Fruit fly (Drosophila melanogaster) whole organism, embryonic: ENCODE measurements around the gene CG10376.

Experiments
- BEAF-32 ChIP-seq: fragments of 200-800 bp; sonication (Bioruptor generic); optimal IDR thresholded peaks from 3 replicates; lab custom pipeline; 2017; ENCODE audit warnings: missing biosample characterization, missing genetic modification characterization, mild to moderate bottlenecking, moderate library complexity, missing genetic modification reagents
- CG14667 ChIP-seq: fragments of 200-800 bp; sonication (Bioruptor generic); IDR thresholded peaks from 2 replicates; pipeline ENCODE4 v1.3.6; 2022; ENCODE audit warnings: missing biosample characterization, missing genetic modification characterization
- CG16779 ChIP-seq: fragments of 200-800 bp; sonication (Bioruptor generic); IDR thresholded peaks from 2 replicates; pipeline ENCODE4 v1.3.6; 2022; ENCODE audit warnings: missing biosample characterization, missing genetic modification characterization
- CG1792 ChIP-seq: fragments of 200-800 bp; sonication (Bioruptor generic); optimal IDR thresholded peaks from 2 replicates; lab custom pipeline; 2016; ENCODE audit warnings: missing biosample characterization, missing genetic modification characterization
- Eip74EF ChIP-seq, 2 experiments: fragments of 200-800 bp in 1 of 2; fragments of >200 bp in 1 of 2; sonication (Bioruptor generic) in 1 of 2; optimal IDR thresholded peaks; 2 replicates each; lab custom pipeline; 2017 to 2019; ENCODE audit warnings: missing biosample characterization in 2 of 2, missing genetic modification characterization in 2 of 2, mild to moderate bottlenecking in 1 of 2, moderate library complexity in 1 of 2
- Meics ChIP-seq: fragments of 200-800 bp; sonication (Bioruptor generic); optimal IDR thresholded peaks from 2 replicates; lab custom pipeline; 2017; ENCODE audit warnings: missing biosample characterization, mild to moderate bottlenecking, missing genetic modification characterization
- Mes4 ChIP-seq: fragments of 200-800 bp; sonication (Bioruptor generic); optimal IDR thresholded peaks from 2 replicates; lab custom pipeline; 2016; ENCODE audit warnings: missing biosample characterization, missing genetic modification characterization
- Oli ChIP-seq: fragments of 200-800 bp; sonication (Bioruptor generic); optimal IDR thresholded peaks from 2 replicates; lab custom pipeline; 2018; ENCODE audit warnings: missing biosample characterization, mild to moderate bottlenecking, missing genetic modification characterization, moderate library complexity
- Sox100B ChIP-seq: fragments of 200-800 bp; sonication (Bioruptor generic); optimal IDR thresholded peaks from 3 replicates; lab custom pipeline; 2018; ENCODE audit warnings: missing biosample characterization, mild to moderate bottlenecking, missing genetic modification characterization
- abd-A ChIP-seq: fragments of 200-800 bp; sonication (Bioruptor generic); optimal IDR thresholded peaks from 3 replicates; lab custom pipeline; 2019; ENCODE audit warnings: missing biosample characterization, mild to moderate bottlenecking, missing genetic modification characterization, moderate library complexity
- emc ChIP-seq: fragments of 200-800 bp; sonication (Bioruptor generic); optimal IDR thresholded peaks from 2 replicates; lab custom pipeline; 2016; ENCODE audit warnings: missing biosample characterization, missing genetic modification characterization
- stwl ChIP-seq: fragments of 200-800 bp; sonication (Bioruptor generic); optimal IDR thresholded peaks from 3 replicates; lab custom pipeline; 2018; ENCODE audit warnings: missing biosample characterization, mild to moderate bottlenecking, missing genetic modification characterization, moderate library complexity

DNA sequence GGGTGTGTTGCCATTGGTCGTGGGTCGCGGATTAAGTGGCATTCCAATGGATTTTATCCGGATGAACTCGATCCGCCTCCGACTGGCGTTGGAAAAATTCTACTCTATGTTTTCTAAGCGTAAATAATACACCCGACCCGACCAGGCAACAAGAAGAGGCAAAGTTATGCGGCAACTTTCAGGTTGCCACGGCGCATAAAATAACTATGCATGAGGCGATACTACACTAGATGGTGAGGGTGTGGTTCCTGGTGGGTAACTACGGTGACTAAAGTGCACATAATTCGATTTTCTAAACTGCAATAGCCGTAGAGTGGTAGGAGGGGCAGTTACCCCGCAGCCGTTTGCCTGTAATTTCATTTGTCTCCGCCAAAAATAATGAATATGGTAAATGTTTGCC is 31.8 kb downstream of the CG10376 start, which contains the start of gene CG43338:
- TF ChIP-seq Mes4 (no peak), stwl (no peak), CG16779 (GFP tag; lab: Robert Waterston, UW) (no peak), Oli (no peak), Eip74EF (GFP tag; optimal IDR thresholded peaks at IDR 0.05; lab: Kevin White, UChicago) (no peak), BEAF-32 (GFP tag; lab: Kevin White, UChicago) (no peak), CG14667 (no peak), emc (GFP tag; lab: Kevin White, UChicago) (no peak), CG1792 (no peak), abd-A (tag; lab: Kevin White, UChicago) (no peak), Meics (no peak), Sox100B (GFP tag; lab: Kevin White, UChicago) (no peak)
